Fruit fly (Drosophila melanogaster): ENCODE measurements around the gene Gip.

dm6 chrX:10369315-10369714, 39.6 kb upstream of the Gip start:
- TF ChIP-seq Myc (optimal IDR thresholded peaks at IDR 0.05) = no peak
- no peak for TF ChIP-seq h (optimal IDR thresholded peaks at IDR 0.05)
- no peak for TF ChIP-seq psq (optimal IDR thresholded peaks at IDR 0.05)
- no peak for TF ChIP-seq ttk (optimal IDR thresholded peaks at IDR 0.05)
- TF ChIP-seq Sin3A (optimal IDR thresholded peaks at IDR 0.05) = no peak
- no peak for TF ChIP-seq insv (optimal IDR thresholded peaks at IDR 0.05)

Measured in Kc167 (cell line).